Worm (Caenorhabditis elegans): Measurements from ENCODE around the gene sdha-1.

Gene sdha-1

DNA sequence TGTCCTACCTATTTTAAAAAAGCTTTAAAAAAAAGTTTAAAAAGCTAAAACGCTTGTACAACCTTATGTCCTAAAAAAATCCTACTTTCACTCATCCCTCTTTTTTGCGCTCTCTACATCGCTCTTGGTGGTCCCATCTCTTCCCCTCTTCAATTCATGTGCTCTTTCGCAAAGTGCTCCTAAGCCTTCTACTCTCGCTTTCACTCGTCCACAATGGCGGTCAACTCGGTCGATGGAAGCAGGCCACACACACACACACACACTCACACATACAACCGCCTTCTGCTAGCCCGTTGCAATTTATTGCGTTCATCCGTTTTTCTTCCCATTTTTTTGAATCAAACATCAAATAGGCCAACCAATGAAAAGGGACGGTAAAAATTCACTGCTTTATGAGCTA is 23.3 kb upstream of the sdha-1 start:
- no peak for TF ChIP-seq sox-4 (tag; optimal IDR thresholded peaks at IDR 0.05)
- TF ChIP-seq nhr-84 (tag; optimal IDR thresholded peaks at IDR 0.05), result no peak
- TF ChIP-seq pax-3 (tag; optimal IDR thresholded peaks at IDR 0.05), result no peak
- no peak for TF ChIP-seq unc-86 (tag; optimal IDR thresholded peaks at IDR 0.05)
- TF ChIP-seq blmp-1 (tag; optimal IDR thresholded peaks at IDR 0.05), result peak; percentile 10
- no peak for TF ChIP-seq pag-3 (tag; optimal IDR thresholded peaks at IDR 0.05; ENCODE audit: borderline replicate concordance, insufficient read depth)
- TF ChIP-seq ceh-90 (tag; optimal IDR thresholded peaks at IDR 0.05), result no peak
- no peak for TF ChIP-seq fkh-4 (tag; optimal IDR thresholded peaks at IDR 0.05; ENCODE audit: borderline replicate concordance)
- TF ChIP-seq nhr-11 (tag; optimal IDR thresholded peaks at IDR 0.05), result no peak
- no peak for TF ChIP-seq fos-1 (tag; optimal IDR thresholded peaks at IDR 0.05)
- no peak for TF ChIP-seq nhr-77 (tag; optimal IDR thresholded peaks at IDR 0.05)
- TF ChIP-seq lin-13 (GFP tag; optimal IDR thresholded peaks at IDR 0.05), result no peak
- TF ChIP-seq ztf-11 (tag; optimal IDR thresholded peaks at IDR 0.05), result no peak
- TF ChIP-seq fkh-10 (GFP tag; optimal IDR thresholded peaks at IDR 0.05), result no peak
- TF ChIP-seq elt-3 (tag; optimal IDR thresholded peaks at IDR 0.05), result no peak
- TF ChIP-seq zip-4 (GFP tag; optimal IDR thresholded peaks at IDR 0.05), result no peak
- TF ChIP-seq alr-1 (tag; optimal IDR thresholded peaks at IDR 0.05; ENCODE audit: borderline replicate concordance), result no peak
- TF ChIP-seq hlh-17 (GFP tag; optimal IDR thresholded peaks at IDR 0.05; ENCODE audit: borderline replicate concordance), result no peak
- TF ChIP-seq nhr-71 (tag; optimal IDR thresholded peaks at IDR 0.05), result peak; percentile 19
- TF ChIP-seq sup-37 (GFP tag; optimal IDR thresholded peaks at IDR 0.05), result no peak
- no peak for TF ChIP-seq hlh-4 (tag; optimal IDR thresholded peaks at IDR 0.05)
- no peak for TF ChIP-seq grh-1 (GFP tag; IDR thresholded peaks at IDR 0.05)
- no peak for TF ChIP-seq ceh-88 (GFP tag; IDR thresholded peaks at IDR 0.05)
- no peak for TF ChIP-seq lin-35 (GFP tag; optimal IDR thresholded peaks at IDR 0.05)
- TF ChIP-seq skn-1 (tag; optimal IDR thresholded peaks at IDR 0.05), result no peak
- TF ChIP-seq Y116A8C.19 (tag; optimal IDR thresholded peaks at IDR 0.05; ENCODE audit: borderline replicate concordance), result no peak
- TF ChIP-seq unc-98 (GFP tag; IDR thresholded peaks at IDR 0.05), result no peak
- no peak for TF ChIP-seq nhr-90 (tag; optimal IDR thresholded peaks at IDR 0.05; ENCODE audit: poor library complexity)
- TF ChIP-seq snpc-4 (tag; optimal IDR thresholded peaks at IDR 0.05), result no peak
- TF ChIP-seq C04F5.9 (tag; optimal IDR thresholded peaks at IDR 0.05), result no peak
- TF ChIP-seq ztf-4 (tag; optimal IDR thresholded peaks at IDR 0.05), result no peak
- TF ChIP-seq ceh-82 (tag; optimal IDR thresholded peaks at IDR 0.05), result no peak
- no peak for TF ChIP-seq unc-30 (tag; optimal IDR thresholded peaks at IDR 0.05)
- no peak for TF ChIP-seq zag-1 (tag; optimal IDR thresholded peaks at IDR 0.05)
- no peak for TF ChIP-seq mab-9 (GFP tag; IDR thresholded peaks at IDR 0.05)
- TF ChIP-seq dsc-1 (tag; optimal IDR thresholded peaks at IDR 0.05), result peak; percentile 5
- TF ChIP-seq nhr-47 (tag; optimal IDR thresholded peaks at IDR 0.05), result peak; percentile 5
- peak; percentile 43 for TF ChIP-seq rnt-1 (tag; optimal IDR thresholded peaks at IDR 0.05)
- no peak for TF ChIP-seq lir-3 (tag; optimal IDR thresholded peaks at IDR 0.05; ENCODE audit: poor library complexity)
- no peak for TF ChIP-seq jun-1 (tag; optimal IDR thresholded peaks at IDR 0.05)
- no peak for TF ChIP-seq unc-130 (tag; optimal IDR thresholded peaks at IDR 0.05)
- no peak for TF ChIP-seq unc-62 (GFP tag; optimal IDR thresholded peaks at IDR 0.05)
- TF ChIP-seq lsy-2 (tag; optimal IDR thresholded peaks at IDR 0.05), result no peak
- TF ChIP-seq elt-2 (tag; optimal IDR thresholded peaks at IDR 0.05), result no peak
- no peak for TF ChIP-seq nhr-19 (GFP tag; conservative IDR thresholded peaks at IDR 0.05)
- TF ChIP-seq tbx-2 (tag; optimal IDR thresholded peaks at IDR 0.05), result no peak
- no peak for TF ChIP-seq mdl-1 (tag; optimal IDR thresholded peaks at IDR 0.05)
- no peak for TF ChIP-seq isw-1 (GFP tag; IDR thresholded peaks at IDR 0.05)
- TF ChIP-seq nhr-28 (tag; optimal IDR thresholded peaks at IDR 0.05), result no peak
- TF ChIP-seq ama-1 (optimal IDR thresholded peaks at IDR 0.05), result no peak
- TF ChIP-seq egl-27 (tag; optimal IDR thresholded peaks at IDR 0.05), result no peak
- TF ChIP-seq snu-23 (GFP tag; optimal IDR thresholded peaks at IDR 0.05), result peak; percentile 14
- no peak for TF ChIP-seq nhr-20 (tag; optimal IDR thresholded peaks at IDR 0.05)
